Fruit fly (Drosophila melanogaster) whole organism, wandering third instar larva: ENCODE data around the gene CG10064.

Experiments used
- CrebA ChIP-seq: fragments of 200-800 bp; sonication (Bioruptor generic); optimal IDR thresholded peaks from 2 replicates; lab custom pipeline; 2016; ENCODE audit warnings: missing biosample characterization, mild to moderate bottlenecking, missing genetic modification characterization, borderline replicate concordance
- Hr78 ChIP-seq: fragments of >200 bp; optimal IDR thresholded peaks from 2 replicates; lab custom pipeline; 2017; ENCODE audit warnings: missing biosample characterization, missing genetic modification characterization
- Jra ChIP-seq: sonication (Bioruptor generic); optimal IDR thresholded peaks from 2 replicates; lab custom pipeline; 2016; ENCODE audit warnings: missing biosample characterization, missing genetic modification characterization
- N ChIP-seq: fragments of >200 bp; optimal IDR thresholded peaks from 2 replicates; lab custom pipeline; 2018; ENCODE audit warnings: missing biosample characterization, missing external identifiers, missing genetic modification characterization
- OdsH ChIP-seq: fragments of 200-800 bp; sonication (Bioruptor generic); optimal IDR thresholded peaks from 2 replicates; lab custom pipeline; 2016; ENCODE audit warnings: missing biosample characterization, mild to moderate bottlenecking, missing genetic modification characterization
- br ChIP-seq: fragments of 200-800 bp; sonication (Bioruptor generic); optimal IDR thresholded peaks from 2 replicates; lab custom pipeline; 2016; ENCODE audit warnings: missing biosample characterization, missing genetic modification characterization
- dl ChIP-seq, 2 experiments: fragments of 175-275, 200-275 bp in 1 of 2; fragments of 200-275 bp in 1 of 2; sonication (Bioruptor generic); optimal IDR thresholded peaks; lab custom pipeline; 2018; ENCODE audit warnings: mild to moderate bottlenecking in 2 of 2, missing biosample characterization in 2 of 2, missing genetic modification characterization in 2 of 2, moderate library complexity in 2 of 2; ENCODE audit not compliant: partially characterized antibody in 2 of 2, insufficient read depth in 1 of 2
- ey ChIP-seq: fragments of 200-800 bp; sonication (Bioruptor generic); optimal IDR thresholded peaks from 2 replicates; lab custom pipeline; 2016; ENCODE audit warnings: missing biosample characterization, missing genetic modification characterization
- h ChIP-seq: fragments of 200-800 bp; sonication (Bioruptor generic); optimal IDR thresholded peaks from 3 replicates; lab custom pipeline; 2016; ENCODE audit warnings: missing biosample characterization, mild to moderate bottlenecking, missing genetic modification characterization
- usp ChIP-seq: fragments of >200 bp; optimal IDR thresholded peaks from 2 replicates; lab custom pipeline; 2017; ENCODE audit warnings: missing biosample characterization, missing genetic modification characterization

DNA sequence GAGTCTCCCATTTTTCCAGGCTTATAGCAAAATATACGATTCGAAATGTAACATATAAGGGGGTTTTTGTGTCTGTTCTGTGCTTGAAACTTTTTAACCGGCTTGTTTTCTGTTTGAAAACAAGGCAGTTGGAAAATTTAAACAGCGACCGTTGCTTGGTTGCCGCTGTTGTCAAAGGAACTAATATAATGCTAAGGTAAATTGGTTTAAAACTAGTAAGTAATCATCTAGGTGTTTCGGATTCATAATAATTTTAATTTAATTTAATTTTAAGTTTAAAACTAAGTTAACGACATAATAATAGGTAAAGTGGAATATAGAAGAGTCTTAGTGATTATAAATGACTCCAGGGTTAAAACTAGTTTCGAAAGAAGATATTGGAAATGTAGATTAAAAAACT is at the start of gene CG10064:
- TF ChIP-seq h (GFP tag; lab: Kevin White, UChicago) = no peak
- no peak for TF ChIP-seq CrebA (GFP tag; lab: Kevin White, UChicago)
- no peak for TF ChIP-seq OdsH (GFP tag; lab: Kevin White, UChicago)
- no peak for TF ChIP-seq Hr78 (GFP tag; lab: Kevin White, UChicago)
- no peak for TF ChIP-seq N (GFP tag; lab: Kevin White, UChicago)
- no peak for TF ChIP-seq Jra (GFP tag; lab: Kevin White, UChicago)
- no peak for TF ChIP-seq ey (GFP tag; lab: Kevin White, UChicago)
- no peak for TF ChIP-seq usp (GFP tag; lab: Kevin White, UChicago)
- no peak for TF ChIP-seq br
- TF ChIP-seq dl (GFP tag; optimal IDR thresholded peaks at IDR 0.05; lab: Kevin White, UChicago; ENCODE audit: insufficient read depth in 1 of 2, partially characterized antibody in 2 of 2) = no peak
